Fruit fly (Drosophila melanogaster): ENCODE data around the gene Snoo.

Snoo gene

DNA sequence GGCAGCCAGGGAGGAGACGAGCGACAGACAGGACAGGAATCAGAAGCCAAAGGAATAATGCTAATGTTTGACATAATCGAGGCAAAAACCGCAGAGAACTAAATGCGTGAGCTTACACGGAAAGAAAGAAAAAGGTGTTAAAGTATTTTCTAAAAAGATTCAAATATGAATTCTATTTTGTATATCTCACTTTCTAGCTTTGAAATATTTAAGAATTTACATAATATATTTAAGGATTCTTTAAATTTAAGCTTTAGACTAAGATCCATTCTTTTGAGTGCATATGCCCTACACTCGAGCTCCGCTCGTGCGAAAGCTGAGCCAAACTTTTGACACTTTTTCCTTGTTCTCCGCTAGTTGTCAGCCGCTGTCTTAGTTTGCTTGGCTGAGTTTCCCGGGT lies 52.8 kb downstream of the Snoo start (continued):
- TF ChIP-seq gce (GFP tag; IDR thresholded peaks at IDR 0.05) = no peak
- no peak for TF ChIP-seq Xrp1 (GFP tag; IDR thresholded peaks at IDR 0.05)
- no peak for TF ChIP-seq CG17328 (GFP tag; IDR thresholded peaks at IDR 0.05)
- no peak for TF ChIP-seq schlank (tag; optimal IDR thresholded peaks at IDR 0.05)
- TF ChIP-seq CG8478 (optimal IDR thresholded peaks at IDR 0.05) = no peak
- TF ChIP-seq CG7963 (GFP tag; IDR thresholded peaks at IDR 0.05; ENCODE audit: partially characterized antibody) = no peak
- no peak for TF ChIP-seq caup (GFP tag; optimal IDR thresholded peaks at IDR 0.05; ENCODE audit: severe bottlenecking)
- no peak for TF ChIP-seq CG11695 (GFP tag; IDR thresholded peaks at IDR 0.05)
- TF ChIP-seq CG17361 (GFP tag; IDR thresholded peaks at IDR 0.05) = no peak
- TF ChIP-seq lbe (GFP tag; optimal IDR thresholded peaks at IDR 0.05) = no peak
- no peak for TF ChIP-seq Dek (tag; optimal IDR thresholded peaks at IDR 0.05)
- TF ChIP-seq CG9876 (GFP tag; optimal IDR thresholded peaks at IDR 0.05) = no peak
- TF ChIP-seq mld (GFP tag; IDR thresholded peaks at IDR 0.05; ENCODE audit: partially characterized antibody) = no peak
- no peak for TF ChIP-seq scrt (GFP tag; optimal IDR thresholded peaks at IDR 0.05)
- TF ChIP-seq Side (GFP tag; optimal IDR thresholded peaks at IDR 0.05) = no peak
- no peak for TF ChIP-seq CG3995 (GFP tag; optimal IDR thresholded peaks at IDR 0.05)
- TF ChIP-seq cad (GFP tag; optimal IDR thresholded peaks at IDR 0.05) = no peak
- TF ChIP-seq CG15601 (tag; optimal IDR thresholded peaks at IDR 0.05) = no peak
- TF ChIP-seq Dfd (GFP tag; optimal IDR thresholded peaks at IDR 0.05) = no peak
- no peak for TF ChIP-seq CG3407 (GFP tag; optimal IDR thresholded peaks at IDR 0.05)
- no peak for TF ChIP-seq CG3281 (GFP tag; optimal IDR thresholded peaks at IDR 0.05)
- TF ChIP-seq fd64A (GFP tag; optimal IDR thresholded peaks at IDR 0.05) = no peak
- no peak for TF ChIP-seq tup (GFP tag; optimal IDR thresholded peaks at IDR 0.05)
- TF ChIP-seq klu (GFP tag; IDR thresholded peaks at IDR 0.05) = no peak
- no peak for TF ChIP-seq Hey (tag; optimal IDR thresholded peaks at IDR 0.05)
- no peak for TF ChIP-seq Sry-β (GFP tag; optimal IDR thresholded peaks at IDR 0.05)
- no peak for TF ChIP-seq CTCF (GFP tag; optimal IDR thresholded peaks at IDR 0.05)
- TF ChIP-seq Hsf (GFP tag; optimal IDR thresholded peaks at IDR 0.05) = no peak
- no peak for TF ChIP-seq Eip74EF (GFP tag; optimal IDR thresholded peaks at IDR 0.05)
- TF ChIP-seq Ssrp (tag; optimal IDR thresholded peaks at IDR 0.05) = no peak
- no peak for TF ChIP-seq H2.0 (GFP tag; IDR thresholded peaks at IDR 0.05)
- 0 out of 2 replicates have a peak, but pooled peaks have one; percentile 33 for TF ChIP-seq sob (GFP tag; IDR thresholded peaks at IDR 0.05)
- no peak for TF ChIP-seq CG6654 (GFP tag; optimal IDR thresholded peaks at IDR 0.05)
- no peak for TF ChIP-seq CG3163 (GFP tag; optimal IDR thresholded peaks at IDR 0.05)
- no peak for TF ChIP-seq jigr1 (GFP tag; IDR thresholded peaks at IDR 0.05)
- TF ChIP-seq CG12942 (GFP tag; optimal IDR thresholded peaks at IDR 0.05) = no peak
- no peak for TF ChIP-seq dimm (GFP tag; IDR thresholded peaks at IDR 0.05)
- TF ChIP-seq stwl (tag; optimal IDR thresholded peaks at IDR 0.05) = no peak
- TF ChIP-seq CG18476 (GFP tag; optimal IDR thresholded peaks at IDR 0.05) = no peak
- TF ChIP-seq fu2 (GFP tag; optimal IDR thresholded peaks at IDR 0.05) = no peak
- TF ChIP-seq repo (GFP tag; optimal IDR thresholded peaks at IDR 0.05) = no peak
- no peak for TF ChIP-seq CG32772 (GFP tag; IDR thresholded peaks at IDR 0.05)
- no peak for TF ChIP-seq CG2889 (GFP tag; IDR thresholded peaks at IDR 0.05)
- no peak for TF ChIP-seq Max (GFP tag; optimal IDR thresholded peaks at IDR 0.05)
- TF ChIP-seq sd (tag; optimal IDR thresholded peaks at IDR 0.05) = no peak
- TF ChIP-seq grn (GFP tag; optimal IDR thresholded peaks at IDR 0.05) = no peak
- no peak for TF ChIP-seq Vsx1 (GFP tag; optimal IDR thresholded peaks at IDR 0.05)
- TF ChIP-seq CG11504 (tag; optimal IDR thresholded peaks at IDR 0.05) = peak; percentile 40
- TF ChIP-seq hth (optimal IDR thresholded peaks at IDR 0.05) = no peak
- TF ChIP-seq CG17829 (tag; optimal IDR thresholded peaks at IDR 0.05) = no peak
- TF ChIP-seq CG33213 (GFP tag; optimal IDR thresholded peaks at IDR 0.05) = no peak
- TF ChIP-seq maf-S (GFP tag; optimal IDR thresholded peaks at IDR 0.05) = no peak
- peak; percentile 47 for TF ChIP-seq CG15269 (tag; optimal IDR thresholded peaks at IDR 0.05)

Measured in whole organism, embryonic.